Worm (Caenorhabditis elegans) whole organism, early embryonic: ENCODE results near the gene mam-4.

ENCODE experiments used
- B0310.2 ChIP-seq: sonication (generic microtip); optimal IDR thresholded peaks from 2 replicates; lab custom pipeline; 2016; ENCODE audit warnings: mild to moderate bottlenecking, missing genetic modification characterization, missing compliant biosample characterization
- F13C5.2 ChIP-seq: sonication (generic microtip); optimal IDR thresholded peaks from 2 replicates; lab custom pipeline; 2017; ENCODE audit warnings: mild to moderate bottlenecking, missing genetic modification characterization, inconsistent platforms, missing compliant biosample characterization
- aly-1 ChIP-seq: sonication (generic microtip); optimal IDR thresholded peaks from 2 replicates; lab custom pipeline; 2016; ENCODE audit warnings: missing genetic modification characterization, missing compliant biosample characterization
- ama-1 ChIP-seq: fragments of 150-350 bp; optimal IDR thresholded peaks from 2 replicates; lab custom pipeline; 2014
- ceh-13 ChIP-seq: fragments of 200-800 bp; sonication (Bioruptor generic); optimal IDR thresholded peaks from 2 replicates; lab custom pipeline; 2018; ENCODE audit warnings: mild to moderate bottlenecking, missing genetic modification characterization, missing compliant biosample characterization
- ceh-36 ChIP-seq: sonication (generic microtip); optimal IDR thresholded peaks from 2 replicates; lab custom pipeline; 2016; ENCODE audit warnings: missing genetic modification characterization, inconsistent platforms, missing compliant biosample characterization
- ets-7 ChIP-seq: sonication (generic microtip); optimal IDR thresholded peaks from 2 replicates; lab custom pipeline; 2016; ENCODE audit warnings: missing genotype, missing genetic modification characterization, missing compliant biosample characterization
- flt-1 ChIP-seq: fragments of 200-800 bp; sonication (Bioruptor generic); IDR thresholded peaks from 2 replicates; pipeline ENCODE4 v1.3.6; 2022; ENCODE audit warnings: missing genetic modification characterization, missing compliant biosample characterization
- hmbx-1 ChIP-seq: sonication (generic microtip); optimal IDR thresholded peaks from 2 replicates; lab custom pipeline; 2016; ENCODE audit warnings: mild to moderate bottlenecking, missing genetic modification characterization, missing compliant biosample characterization
- hmg-4 ChIP-seq: fragments of 200-800 bp; sonication (Bioruptor generic); optimal IDR thresholded peaks from 2 replicates; lab custom pipeline; 2018; ENCODE audit warnings: mild to moderate bottlenecking, missing genetic modification characterization, missing compliant biosample characterization
- hnd-1 ChIP-seq: sonication (generic microtip); optimal IDR thresholded peaks from 2 replicates; lab custom pipeline; 2016; ENCODE audit warnings: missing genetic modification characterization, missing compliant biosample characterization
- pes-1 ChIP-seq: fragments of 200-800 bp; sonication (Bioruptor generic); IDR thresholded peaks from 2 replicates; pipeline ENCODE4 v1.3.6; 2022; ENCODE audit warnings: missing genetic modification reagents, missing genetic modification characterization, missing compliant biosample characterization
- scrt-1 ChIP-seq: fragments of 200-800 bp; sonication (Bioruptor generic); IDR thresholded peaks from 2 replicates; pipeline ENCODE4 v1.3.6; 2022; ENCODE audit warnings: missing genetic modification characterization, missing compliant biosample characterization
- sea-1 ChIP-seq: fragments of 200-800 bp; sonication (Bioruptor generic); conservative IDR thresholded peaks from 2 replicates; pipeline ENCODE4 v1.3.6; 2022; ENCODE audit warnings: missing genetic modification characterization, missing compliant biosample characterization
- tbx-11 ChIP-seq: fragments of 200-800 bp; sonication (Bioruptor generic); IDR thresholded peaks from 2 replicates; pipeline ENCODE4 v1.3.6; 2022; ENCODE audit warnings: missing genetic modification characterization, missing compliant biosample characterization
- tbx-37 ChIP-seq: fragments of 200-800 bp; sonication (Bioruptor generic); conservative IDR thresholded peaks from 2 replicates; pipeline ENCODE4 v1.3.6; 2022; ENCODE audit warnings: missing genetic modification reagents, missing genetic modification characterization, missing compliant biosample characterization
- tra-4 ChIP-seq: sonication (generic microtip); optimal IDR thresholded peaks from 2 replicates; lab custom pipeline; 2017; ENCODE audit warnings: missing genetic modification characterization, missing compliant biosample characterization

mam-4 gene

DNA sequence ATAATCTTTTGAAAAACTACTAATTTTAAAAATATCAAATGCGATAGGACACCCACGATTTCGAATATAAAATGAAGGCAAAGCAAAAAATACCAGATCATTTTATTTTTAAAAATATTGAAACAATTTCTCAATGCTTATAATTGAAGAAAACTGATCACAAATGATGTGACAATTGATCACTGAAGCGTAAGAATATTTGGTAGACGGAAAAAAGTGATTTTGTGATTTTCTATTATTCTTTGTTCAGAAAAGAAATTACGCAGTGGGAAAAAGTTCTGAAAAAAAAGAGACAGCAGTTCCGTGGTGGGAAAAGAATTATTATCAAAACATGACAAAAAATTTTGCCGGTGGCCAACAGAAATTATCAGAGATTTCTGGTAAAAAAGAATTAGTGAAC is 50.7 kb downstream of the mam-4 start, which contains the start of gene T03F7.5:
T03F7.5 (minus strand) TSS at position 101 of the 400 bp plus-strand sequence.
- TF ChIP-seq F13C5.2: no peak
- TF ChIP-seq hmbx-1 (tag; lab: Kevin White, UChicago): no peak
- no peak for TF ChIP-seq ceh-13 (GFP tag; lab: Kevin White, UChicago)
- no peak for TF ChIP-seq ets-7
- no peak for TF ChIP-seq hnd-1 (tag; lab: Kevin White, UChicago)

DNA sequence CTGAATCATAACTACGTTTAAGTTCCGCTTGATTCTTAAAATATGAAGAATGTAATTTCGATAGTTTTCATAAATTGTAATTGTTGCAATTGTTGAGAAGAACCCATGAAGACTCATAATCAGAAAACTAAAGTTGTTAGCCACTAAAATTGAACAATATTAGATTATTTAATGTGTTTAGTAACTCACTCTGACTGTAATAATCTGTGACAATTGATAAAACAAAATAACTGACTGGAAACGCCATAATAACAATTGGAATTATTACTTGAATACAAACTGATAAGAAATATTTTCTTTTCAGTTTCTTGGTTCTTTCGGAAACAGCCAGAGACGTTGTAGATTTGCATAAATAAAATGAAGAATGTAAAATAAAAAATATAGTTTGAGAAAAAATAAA is 51.5 kb downstream of the mam-4 start:
- TF ChIP-seq scrt-1 (GFP tag; lab: Robert Waterston, UW) (no peak), tbx-37 (GFP tag; lab: Robert Waterston, UW) (no peak), ets-7 (no peak), B0310.2 (no peak), hmg-4 (no peak), pes-1 (no peak), tbx-11 (GFP tag; lab: Robert Waterston, UW) (no peak), ama-1 (lab: Kevin White, UChicago) (no peak), flt-1 (no peak), sea-1 (GFP tag; lab: Robert Waterston, UW) (no peak), hnd-1 (tag; lab: Kevin White, UChicago) (no peak), ceh-13 (GFP tag; lab: Kevin White, UChicago) (no peak), aly-1 (tag; lab: Kevin White, UChicago) (no peak), hmbx-1 (tag; lab: Kevin White, UChicago) (no peak)

DNA sequence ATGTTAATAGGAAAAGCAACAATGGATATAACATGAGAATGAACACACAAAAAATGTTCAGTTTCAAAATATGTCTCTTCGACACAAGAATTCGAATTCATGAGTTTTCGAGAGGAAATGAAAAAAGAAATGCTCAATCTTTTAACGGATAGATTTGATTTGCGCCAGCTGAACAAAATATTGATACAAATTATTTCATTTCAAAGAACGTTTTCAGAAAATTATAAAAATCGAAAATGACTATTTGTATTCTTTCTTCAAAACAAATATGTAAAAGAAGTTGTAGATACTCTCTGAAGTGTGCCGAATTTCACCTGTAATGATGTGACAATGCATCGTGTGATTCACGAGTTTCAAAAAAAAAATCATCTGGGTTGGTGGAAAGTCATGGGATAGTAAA is 52.6 kb downstream of the mam-4 start, which contains the start of gene srh-47:
srh-47 (minus strand) TSS at position 101 of the 400 bp plus-strand sequence.
- TF ChIP-seq sea-1 (GFP tag; lab: Robert Waterston, UW): no peak
- TF ChIP-seq flt-1: no peak
- no peak for TF ChIP-seq tbx-37 (GFP tag; lab: Robert Waterston, UW)
- no peak for TF ChIP-seq hmg-4
- no peak for TF ChIP-seq tra-4 (tag; lab: Kevin White, UChicago)
- no peak for TF ChIP-seq scrt-1 (GFP tag; lab: Robert Waterston, UW)
- no peak for TF ChIP-seq aly-1 (tag; lab: Kevin White, UChicago)
- TF ChIP-seq hmbx-1 (tag; lab: Kevin White, UChicago): no peak
- no peak for TF ChIP-seq ets-7
- no peak for TF ChIP-seq hnd-1 (tag; lab: Kevin White, UChicago)
- TF ChIP-seq ceh-36 (tag; lab: Kevin White, UChicago): no peak
- no peak for TF ChIP-seq B0310.2
- TF ChIP-seq ama-1 (lab: Kevin White, UChicago): no peak
- no peak for TF ChIP-seq pes-1
- no peak for TF ChIP-seq ceh-13 (GFP tag; lab: Kevin White, UChicago)
- TF ChIP-seq F13C5.2: no peak
